Worm (Caenorhabditis elegans) whole organism, midembryonic: ENCODE measurements around the gene eri-5.

ENCODE experiments used
- T22C8.4 ChIP-seq: fragments of 200-800 bp; sonication (Bioruptor generic); IDR thresholded peaks from 2 replicates; pipeline ENCODE4 v1.3.6; 2022; ENCODE audit warnings: missing genetic modification characterization, missing compliant biosample characterization
- cog-1 ChIP-seq: sonication (generic microtip); optimal IDR thresholded peaks from 2 replicates; lab custom pipeline; 2016; ENCODE audit warnings: missing genetic modification characterization, missing compliant biosample characterization
- flt-1 ChIP-seq: fragments of 200-800 bp; sonication (Bioruptor generic); IDR thresholded peaks from 2 replicates; pipeline ENCODE4 v1.3.6; 2022; ENCODE audit warnings: missing genetic modification characterization, missing compliant biosample characterization
- klf-2 ChIP-seq: fragments of 200-800 bp; sonication (Bioruptor generic); conservative IDR thresholded peaks from 2 replicates; pipeline ENCODE4 v1.3.6; 2022; ENCODE audit warnings: missing genetic modification reagents, missing genetic modification characterization, missing compliant biosample characterization
- med-1 ChIP-seq: sonication (generic microtip); optimal IDR thresholded peaks from 2 replicates; lab custom pipeline; 2017; ENCODE audit warnings: missing genetic modification characterization, mild to moderate bottlenecking, missing compliant biosample characterization, antibody characterized with exemption, missing genetic modification reagents; ENCODE audit not compliant: insufficient read depth
- ztf-23 ChIP-seq: fragments of 200-800 bp; sonication (Bioruptor generic); IDR thresholded peaks from 2 replicates; pipeline ENCODE4 v1.3.6; 2022; ENCODE audit warnings: missing genetic modification reagents, missing genetic modification characterization, missing compliant biosample characterization
- ztf-29 ChIP-seq: fragments of 200-800 bp; sonication (Bioruptor generic); IDR thresholded peaks from 2 replicates; pipeline ENCODE4 v1.3.6; 2022; ENCODE audit warnings: missing genetic modification reagents, missing genetic modification characterization, missing compliant biosample characterization

DNA sequence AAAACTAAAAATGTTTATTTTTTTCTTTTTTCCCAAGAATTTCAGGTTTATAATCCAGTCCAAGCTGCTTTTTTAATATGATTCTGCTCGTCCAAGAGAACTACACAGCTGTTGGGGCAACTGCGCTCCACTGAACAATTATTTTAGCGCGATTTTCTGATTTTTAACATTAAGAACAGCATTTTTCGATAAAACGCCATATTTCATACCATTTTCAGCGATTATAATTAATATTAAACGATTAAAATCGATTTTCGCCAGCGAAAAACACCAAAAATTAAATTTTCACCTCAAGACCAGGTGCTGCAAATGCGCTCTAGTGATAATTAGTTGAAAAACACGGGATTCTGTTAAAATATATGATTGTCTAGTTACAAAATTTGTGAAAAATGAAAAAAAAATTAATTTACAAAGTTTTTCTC lies 359 bp upstream of the eri-5 start:
- TF ChIP-seq ztf-23 (GFP tag; lab: Robert Waterston, UW) (peak; percentile 72), klf-2 (GFP tag; lab: Robert Waterston, UW) (no peak), flt-1 (GFP tag; lab: Robert Waterston, UW) (no peak), ztf-29 (GFP tag; lab: Robert Waterston, UW) (no peak), T22C8.4 (GFP tag; lab: Robert Waterston, UW) (no peak), med-1 (GFP tag; lab: Kevin White, UChicago) (no peak), cog-1 (tag; lab: Kevin White, UChicago) (peak; percentile 3)
